Worm (Caenorhabditis elegans) whole organism, late embryonic: Measurements from ENCODE around the gene K10B4.1.

Source experiments
- C38D4.7 ChIP-seq: fragments of 200-800 bp; sonication (Bioruptor generic); optimal IDR thresholded peaks from 2 replicates; lab custom pipeline; 2018; ENCODE audit warnings: mild to moderate bottlenecking, missing genetic modification characterization, moderate library complexity, missing compliant biosample characterization
- F13H6.1 ChIP-seq: sonication (generic microtip); optimal IDR thresholded peaks from 2 replicates; lab custom pipeline; 2016; ENCODE audit warnings: missing genetic modification characterization, missing compliant biosample characterization
- Y22D7AL.16 ChIP-seq: sonication (generic microtip); optimal IDR thresholded peaks from 2 replicates; lab custom pipeline; 2016; ENCODE audit warnings: missing genetic modification characterization, missing compliant biosample characterization
- ceh-18 ChIP-seq: sonication (generic microtip); optimal IDR thresholded peaks from 2 replicates; lab custom pipeline; 2016; ENCODE audit warnings: missing genetic modification characterization, missing compliant biosample characterization
- ceh-48 ChIP-seq: sonication (generic microtip); optimal IDR thresholded peaks from 2 replicates; lab custom pipeline; 2016; ENCODE audit warnings: missing genetic modification characterization, inconsistent platforms, missing compliant biosample characterization
- ceh-9 ChIP-seq: sonication (generic microtip); optimal IDR thresholded peaks from 2 replicates; lab custom pipeline; 2016; ENCODE audit warnings: mild to moderate bottlenecking, missing genetic modification characterization, inconsistent platforms, missing compliant biosample characterization
- dmd-4 ChIP-seq: sonication (generic microtip); optimal IDR thresholded peaks from 2 replicates; lab custom pipeline; 2016; ENCODE audit warnings: borderline replicate concordance, missing genetic modification characterization, missing compliant biosample characterization
- elt-2 ChIP-seq: sonication (generic microtip); optimal IDR thresholded peaks from 2 replicates; lab custom pipeline; 2016; ENCODE audit warnings: missing genetic modification reagents, missing genetic modification characterization, missing compliant biosample characterization
- ets-4 ChIP-seq: sonication (generic microtip); optimal IDR thresholded peaks from 2 replicates; lab custom pipeline; 2016; ENCODE audit warnings: missing genetic modification characterization, missing compliant biosample characterization
- fax-1 ChIP-seq: sonication (generic microtip); optimal IDR thresholded peaks from 2 replicates; lab custom pipeline; 2016; ENCODE audit warnings: missing genotype, missing genetic modification characterization, missing compliant biosample characterization
- fkh-6 ChIP-seq: sonication (generic microtip); optimal IDR thresholded peaks from 2 replicates; lab custom pipeline; 2016; ENCODE audit warnings: missing genetic modification characterization, missing compliant biosample characterization
- hlh-15 ChIP-seq: sonication (generic microtip); optimal IDR thresholded peaks from 2 replicates; lab custom pipeline; 2016; ENCODE audit warnings: missing genetic modification characterization, missing compliant biosample characterization
- hlh-30 ChIP-seq: sonication (generic microtip); optimal IDR thresholded peaks from 2 replicates; lab custom pipeline; 2017; ENCODE audit warnings: antibody characterized with exemption, missing genetic modification characterization, missing compliant biosample characterization; ENCODE audit not compliant: insufficient read depth
- hlh-8 ChIP-seq: sonication (generic microtip); optimal IDR thresholded peaks from 2 replicates; lab custom pipeline; 2016; ENCODE audit warnings: missing genotype, missing genetic modification characterization, missing compliant biosample characterization
- lim-6 ChIP-seq: sonication (generic microtip); optimal IDR thresholded peaks from 2 replicates; lab custom pipeline; 2016; ENCODE audit warnings: missing genetic modification characterization, missing compliant biosample characterization
- lin-11 ChIP-seq: fragments of 200-800 bp; sonication (Bioruptor generic); optimal IDR thresholded peaks from 2 replicates; lab custom pipeline; 2018; ENCODE audit warnings: mild to moderate bottlenecking, missing genetic modification characterization, missing compliant biosample characterization
- madf-2 ChIP-seq: sonication (generic microtip); optimal IDR thresholded peaks from 2 replicates; lab custom pipeline; 2017; ENCODE audit warnings: missing genetic modification characterization, missing compliant biosample characterization
- nfya-1 ChIP-seq: sonication (generic microtip); optimal IDR thresholded peaks from 2 replicates; lab custom pipeline; 2017; ENCODE audit warnings: missing genetic modification characterization, mild to moderate bottlenecking, missing compliant biosample characterization, antibody characterized with exemption, moderate library complexity
- nhr-11 ChIP-seq: fragments of 150-350 bp; optimal IDR thresholded peaks from 2 replicates; lab custom pipeline; 2014; ENCODE audit warnings: missing biosample characterization, missing genetic modification characterization
- npax-4 ChIP-seq: sonication (generic microtip); optimal IDR thresholded peaks from 2 replicates; lab custom pipeline; 2016; ENCODE audit warnings: missing genetic modification characterization, missing compliant biosample characterization
- odd-2 ChIP-seq: sonication (generic microtip); optimal IDR thresholded peaks from 2 replicates; lab custom pipeline; 2017; ENCODE audit warnings: antibody characterized with exemption, mild to moderate bottlenecking, missing genetic modification characterization, missing compliant biosample characterization
- pat-9 ChIP-seq: fragments of 200-800 bp; sonication (Bioruptor generic); optimal IDR thresholded peaks from 2 replicates; lab custom pipeline; 2018; ENCODE audit warnings: mild to moderate bottlenecking, missing genetic modification characterization, moderate library complexity, missing compliant biosample characterization
- pax-1 ChIP-seq: fragments of 150-350 bp; optimal IDR thresholded peaks from 2 replicates; lab custom pipeline; 2014; ENCODE audit warnings: missing biosample characterization, missing genetic modification characterization
- pros-1 ChIP-seq: fragments of 150-350 bp; optimal IDR thresholded peaks from 2 replicates; lab custom pipeline; 2014; ENCODE audit warnings: missing biosample characterization, missing genetic modification reagents, missing genetic modification characterization
- tbx-2 ChIP-seq: sonication (generic microtip); optimal IDR thresholded peaks from 2 replicates; lab custom pipeline; 2016; ENCODE audit warnings: missing genetic modification characterization, missing compliant biosample characterization
- ttx-3 ChIP-seq: sonication (generic microtip); optimal IDR thresholded peaks from 2 replicates; lab custom pipeline; 2016; ENCODE audit warnings: missing genetic modification reagents, missing genetic modification characterization, missing compliant biosample characterization
- unc-42 ChIP-seq: sonication (generic microtip); optimal IDR thresholded peaks from 2 replicates; lab custom pipeline; 2016; ENCODE audit warnings: missing genotype, missing genetic modification characterization, missing compliant biosample characterization
- unc-86 ChIP-seq: sonication (generic microtip); optimal IDR thresholded peaks from 2 replicates; lab custom pipeline; 2016; ENCODE audit warnings: missing genetic modification characterization, missing compliant biosample characterization

K10B4.1 gene

DNA sequence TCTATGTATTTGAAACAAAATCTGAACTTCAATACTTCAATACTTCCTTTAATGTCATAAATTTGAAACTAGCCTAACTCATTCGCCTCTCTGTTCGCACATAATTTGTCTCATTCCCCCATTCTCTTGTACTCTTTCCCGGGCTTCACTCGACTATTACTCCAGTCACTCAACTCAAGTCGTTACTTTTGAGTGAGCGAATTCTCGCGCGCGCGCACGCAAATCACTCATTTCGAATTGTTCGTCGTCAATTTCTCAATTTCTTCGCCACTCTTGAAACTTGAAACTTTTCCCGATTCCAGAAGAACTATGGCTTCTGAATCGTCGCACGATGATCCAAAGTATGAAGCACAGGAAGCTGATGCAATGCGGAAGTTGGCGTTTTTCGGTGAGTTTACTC lies 31.0 kb upstream of the K10B4.1 start, which contains the start of gene col-68:
Gene col-68, plus strand, starts transcription at position 301 of the 400 bp plus-strand sequence.
- no peak for TF ChIP-seq lin-11 (tag; lab: Kevin White, UChicago)
- no peak for TF ChIP-seq npax-4 (tag; lab: Kevin White, UChicago)
- TF ChIP-seq F13H6.1: no peak

DNA sequence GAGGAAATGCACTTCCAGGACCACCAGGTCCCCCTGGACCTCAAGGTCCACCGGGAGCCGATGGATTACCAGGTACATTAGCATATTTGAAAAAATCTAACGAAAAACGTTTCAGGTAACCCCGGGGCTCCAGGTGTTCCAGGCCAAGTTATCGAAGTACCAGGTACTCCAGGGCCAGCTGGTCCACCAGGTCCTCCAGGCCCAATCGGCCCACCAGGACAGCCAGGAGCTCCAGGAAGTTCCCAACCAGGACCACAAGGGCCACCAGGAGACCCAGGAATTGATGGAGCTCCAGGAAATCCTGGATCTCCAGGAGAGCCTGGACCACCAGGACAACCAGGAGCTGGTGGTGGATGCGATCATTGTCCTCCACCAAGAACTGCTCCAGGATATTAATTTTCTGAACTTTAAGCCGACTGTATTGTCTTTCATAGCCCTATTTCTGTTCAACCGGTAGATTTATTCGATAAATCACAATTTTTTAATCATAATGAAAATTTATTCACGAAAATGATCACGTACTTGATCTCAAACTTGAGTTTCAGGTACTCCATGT lies 29.9 kb upstream of the K10B4.1 start:
- TF ChIP-seq pat-9 (tag; lab: Kevin White, UChicago) (no peak), Y22D7AL.16 (no peak), ttx-3 (tag; lab: Kevin White, UChicago) (no peak), fax-1 (no peak), tbx-2 (tag; lab: Kevin White, UChicago) (no peak), lim-6 (tag; lab: Kevin White, UChicago) (no peak), unc-86 (tag; lab: Kevin White, UChicago) (no peak), C38D4.7 (GFP tag; lab: Kevin White, UChicago) (no peak), pros-1 (tag; lab: Kevin White, UChicago) (no peak), ceh-48 (no peak), madf-2 (tag; lab: Kevin White, UChicago) (no peak), hlh-30 (tag; lab: Kevin White, UChicago) (no peak), ets-4 (tag; lab: Kevin White, UChicago) (no peak)

DNA sequence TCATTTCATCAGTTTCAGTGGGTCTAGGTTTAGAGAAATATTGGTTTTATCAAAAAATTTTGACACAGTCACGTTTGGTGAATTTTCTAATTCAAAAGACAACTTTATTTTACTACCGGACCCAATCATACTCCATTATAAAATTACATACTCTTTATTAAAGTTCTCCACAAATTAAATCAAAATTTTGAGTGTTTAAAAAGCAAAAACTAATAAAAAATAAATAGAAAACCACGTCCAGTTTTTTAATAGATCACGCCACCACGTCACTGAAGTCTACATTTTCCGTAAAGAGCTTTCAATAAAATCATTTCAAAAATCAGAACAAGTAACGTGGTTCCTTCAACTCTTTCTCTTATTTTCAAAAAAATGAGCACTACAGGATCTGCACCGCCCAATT lies 29.4 kb upstream of the K10B4.1 start, which contains the start of gene txt-1:
Gene txt-1, plus strand, starts transcription at position 301 of the 400 bp plus-strand sequence.
- TF ChIP-seq fax-1: no peak
- TF ChIP-seq ttx-3 (tag; lab: Kevin White, UChicago): no peak
- TF ChIP-seq hlh-8 (tag; lab: Kevin White, UChicago): no peak
- no peak for TF ChIP-seq npax-4 (tag; lab: Kevin White, UChicago)

DNA sequence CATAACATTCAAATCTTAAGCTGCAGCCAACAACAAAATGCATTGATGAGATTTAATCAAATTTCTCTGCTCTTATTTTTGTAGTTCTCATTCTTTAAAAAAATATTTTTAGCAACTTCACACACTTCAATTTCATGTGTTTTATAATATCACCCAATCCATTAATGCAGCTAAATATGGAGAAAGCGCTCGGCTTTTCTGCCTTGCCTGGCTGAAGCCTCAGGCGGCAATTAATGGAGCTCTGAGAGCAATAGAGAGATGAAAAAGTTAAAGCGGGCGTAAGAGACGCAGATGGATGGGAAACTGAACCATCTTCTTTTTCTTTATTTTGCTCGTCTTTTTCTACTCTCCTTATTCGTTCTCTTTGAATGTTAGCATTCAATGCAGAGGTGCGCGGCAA lies 27.6 kb upstream of the K10B4.1 start:
- TF ChIP-seq nhr-11 (tag; lab: Kevin White, UChicago) (no peak), odd-2 (tag; lab: Kevin White, UChicago) (no peak), hlh-8 (tag; lab: Kevin White, UChicago) (no peak), npax-4 (tag; lab: Kevin White, UChicago) (no peak), unc-42 (peak; percentile 54), pat-9 (tag; lab: Kevin White, UChicago) (no peak), ceh-9 (tag; lab: Kevin White, UChicago) (no peak), elt-2 (no peak), pax-1 (tag; lab: Kevin White, UChicago) (no peak)

DNA sequence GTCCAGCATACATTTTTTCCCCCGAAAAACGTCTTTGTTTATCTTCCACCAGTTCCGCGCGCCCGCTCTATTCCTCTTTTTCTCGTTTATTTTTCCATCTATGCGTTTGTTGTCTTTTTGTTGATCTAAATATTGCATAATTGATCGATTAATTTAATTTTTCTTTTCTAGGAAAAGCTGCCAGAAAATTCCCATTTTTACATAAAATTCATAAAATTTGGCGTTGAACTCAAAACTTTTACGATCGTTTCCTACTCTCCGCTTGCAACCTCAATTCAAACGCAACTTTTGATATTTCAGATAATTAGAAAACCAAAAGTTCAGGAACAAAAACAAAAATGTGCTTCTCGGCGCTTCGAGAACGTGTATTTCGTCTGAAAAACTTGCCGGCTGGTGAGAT lies 26.4 kb upstream of the K10B4.1 start, which contains the start of gene C50D2.2:
Gene C50D2.2, plus strand, starts transcription at position 301 of the 400 bp plus-strand sequence.
- no peak for TF ChIP-seq npax-4 (tag; lab: Kevin White, UChicago)
- no peak for TF ChIP-seq fkh-6 (tag; lab: Kevin White, UChicago)
- no peak for TF ChIP-seq ceh-9 (tag; lab: Kevin White, UChicago)
- TF ChIP-seq ceh-18 (tag; lab: Kevin White, UChicago): no peak
- no peak for TF ChIP-seq nfya-1 (tag; lab: Kevin White, UChicago)
- TF ChIP-seq hlh-15 (tag; lab: Kevin White, UChicago): no peak
- TF ChIP-seq pat-9 (tag; lab: Kevin White, UChicago): no peak
- TF ChIP-seq tbx-2 (tag; lab: Kevin White, UChicago): no peak

DNA sequence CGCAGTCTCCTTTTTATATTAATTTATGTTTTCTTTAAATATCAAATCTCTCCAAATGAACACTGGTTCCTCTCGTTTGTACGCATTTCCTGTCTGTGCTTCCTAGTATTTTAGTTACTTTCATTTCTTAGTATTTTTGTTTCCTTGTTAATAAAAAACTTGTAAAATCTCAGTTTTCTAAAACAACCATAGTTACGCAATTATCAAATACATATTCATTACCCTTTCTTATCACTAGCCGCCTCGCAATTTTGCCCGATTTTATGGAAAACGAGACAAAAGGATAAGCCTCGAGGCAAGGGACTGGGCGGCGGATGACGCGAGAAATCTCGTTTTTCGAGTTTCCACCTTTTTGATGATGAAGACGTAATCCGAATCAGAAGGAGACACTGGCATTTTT lies 24.0 kb upstream of the K10B4.1 start, which contains the start of gene C50D2.1:
Gene C50D2.1, plus strand, starts transcription at position 301 of the 400 bp plus-strand sequence.
- TF ChIP-seq C38D4.7 (GFP tag; lab: Kevin White, UChicago) (no peak), dmd-4 (tag; lab: Kevin White, UChicago) (no peak), hlh-30 (tag; lab: Kevin White, UChicago) (no peak)
